Worm (Caenorhabditis elegans) whole organism, L4 larva: ENCODE data around the gene C08B6.5.

Experiments used
- mdl-1 ChIP-seq, 2 experiments: fragments of 150-350 bp in 1 of 2; sonication (generic microtip) in 1 of 2; optimal IDR thresholded peaks; 2 replicates each; lab custom pipeline; 2014 to 2017; ENCODE audit warnings: missing biosample characterization in 2 of 2, missing genetic modification characterization in 2 of 2
- skn-1 ChIP-seq: fragments of 150-350 bp; optimal IDR thresholded peaks from 2 replicates; lab custom pipeline; 2014; ENCODE audit warnings: missing biosample characterization, missing genetic modification characterization

- TF ChIP-seq skn-1 (tag; lab: Kevin White, UChicago) (no peak), mdl-1 (tag; optimal IDR thresholded peaks at IDR 0.05; lab: Kevin White, UChicago) (no peak)
Observed at ce11 chrV:10081636-10082035, 35.9 kb upstream of the C08B6.5 start, which contains the start of gene nhr-205.
